Fruit fly (Drosophila melanogaster) whole organism, embryonic: ENCODE data around the gene Tim13.

Experiments
- Aef1 ChIP-seq: fragments of 200-800 bp; sonication (Bioruptor generic); IDR thresholded peaks from 3 replicates; pipeline ENCODE4 v1.3.6; 2022; ENCODE audit warnings: missing biosample characterization, missing genetic modification characterization
- Atf-2 ChIP-seq: fragments of 200-800 bp; sonication (Bioruptor generic); optimal IDR thresholded peaks from 2 replicates; lab custom pipeline; 2016; ENCODE audit warnings: missing biosample characterization, missing genetic modification characterization
- Blimp-1 ChIP-seq: fragments of 200-800 bp; sonication (Bioruptor generic); optimal IDR thresholded peaks from 3 replicates; lab custom pipeline; 2018; ENCODE audit warnings: missing biosample characterization, missing genetic modification characterization, mild to moderate bottlenecking, moderate library complexity, missing genetic modification reagents
- CG11456 ChIP-seq: fragments of 200-800 bp; sonication (Bioruptor generic); IDR thresholded peaks from 3 replicates; pipeline ENCODE4 v1.3.6; 2022; ENCODE audit warnings: missing biosample characterization, missing genetic modification characterization
- CG11504 ChIP-seq: fragments of 200-800 bp; sonication (Bioruptor generic); optimal IDR thresholded peaks from 3 replicates; lab custom pipeline; 2019; ENCODE audit warnings: missing biosample characterization, mild to moderate bottlenecking, missing genetic modification characterization, moderate library complexity
- CG12236 ChIP-seq: fragments of 200-800 bp; sonication (Bioruptor generic); optimal IDR thresholded peaks from 2 replicates; lab custom pipeline; 2016; ENCODE audit warnings: missing biosample characterization, missing genetic modification characterization
- CG12942 ChIP-seq: fragments of 200-800 bp; sonication (Bioruptor generic); optimal IDR thresholded peaks from 3 replicates; lab custom pipeline; 2016; ENCODE audit warnings: missing biosample characterization, missing genetic modification characterization
- CG13123 ChIP-seq: fragments of 200-800 bp; sonication (Bioruptor generic); optimal IDR thresholded peaks from 2 replicates; lab custom pipeline; 2016; ENCODE audit warnings: missing biosample characterization, missing genetic modification characterization
- CG14667 ChIP-seq: fragments of 200-800 bp; sonication (Bioruptor generic); IDR thresholded peaks from 2 replicates; pipeline ENCODE4 v1.3.6; 2022; ENCODE audit warnings: missing biosample characterization, missing genetic modification characterization
- CG16863 ChIP-seq: fragments of 200-800 bp; sonication (Bioruptor generic); optimal IDR thresholded peaks from 3 replicates; lab custom pipeline; 2016; ENCODE audit warnings: missing biosample characterization, missing genetic modification characterization
- CG17359 ChIP-seq: fragments of 200-800 bp; sonication (Bioruptor generic); optimal IDR thresholded peaks from 3 replicates; lab custom pipeline; 2018; ENCODE audit warnings: missing biosample characterization, mild to moderate bottlenecking, missing genetic modification characterization, moderate library complexity
- CG1792 ChIP-seq: fragments of 200-800 bp; sonication (Bioruptor generic); optimal IDR thresholded peaks from 2 replicates; lab custom pipeline; 2016; ENCODE audit warnings: missing biosample characterization, missing genetic modification characterization
- CG33557 ChIP-seq: fragments of 200-800 bp; sonication (Bioruptor generic); optimal IDR thresholded peaks from 2 replicates; lab custom pipeline; 2019; ENCODE audit warnings: missing biosample characterization, mild to moderate bottlenecking, missing genetic modification characterization, moderate library complexity
- CG6854 ChIP-seq: fragments of 200-800 bp; sonication (Bioruptor generic); optimal IDR thresholded peaks from 3 replicates; lab custom pipeline; 2017; ENCODE audit warnings: missing biosample characterization, mild to moderate bottlenecking, missing genetic modification characterization
- CG9727 ChIP-seq: fragments of 200-800 bp; sonication (Bioruptor generic); optimal IDR thresholded peaks from 3 replicates; lab custom pipeline; 2017; ENCODE audit warnings: missing biosample characterization, mild to moderate bottlenecking, missing genetic modification characterization
- Chrac-16 ChIP-seq: fragments of 200-800 bp; sonication (Bioruptor generic); optimal IDR thresholded peaks from 3 replicates; lab custom pipeline; 2016; ENCODE audit warnings: missing biosample characterization, missing genetic modification characterization
- E2f1 ChIP-seq: fragments of 200-800 bp; sonication (Bioruptor generic); IDR thresholded peaks from 2 replicates; pipeline ENCODE4 v1.3.6; 2022; ENCODE audit warnings: missing biosample characterization, missing genetic modification characterization
- Ets65A ChIP-seq: fragments of 200-800 bp; sonication (Bioruptor generic); peaks from one replicate; lab custom pipeline; 2016; ENCODE audit warnings: missing biosample characterization, missing genetic modification characterization
- Fer3 ChIP-seq: fragments of 200-800 bp; sonication (Bioruptor generic); optimal IDR thresholded peaks from 2 replicates; lab custom pipeline; 2018; ENCODE audit warnings: missing biosample characterization, mild to moderate bottlenecking, missing genetic modification characterization, moderate library complexity
- GATAe ChIP-seq: fragments of 200-800 bp; sonication (Bioruptor generic); conservative IDR thresholded peaks from 2 replicates; pipeline ENCODE4 v1.3.6; 2022; ENCODE audit warnings: missing biosample characterization, missing genetic modification characterization
- Hand ChIP-seq: fragments of 200-800 bp; sonication (Bioruptor generic); optimal IDR thresholded peaks from 2 replicates; lab custom pipeline; 2017; ENCODE audit warnings: mild to moderate bottlenecking, missing biosample characterization, missing genetic modification reagents, missing genetic modification characterization
- Hmx ChIP-seq: fragments of 200-800 bp; sonication (Bioruptor generic); optimal IDR thresholded peaks from 2 replicates; lab custom pipeline; 2016; ENCODE audit warnings: missing biosample characterization, missing genetic modification characterization
- Hr51 ChIP-seq, 2 experiments: fragments of 200-800 bp; sonication (Bioruptor generic); optimal IDR thresholded peaks; 2 replicates in 1 of 2; 3 replicates in 1 of 2; lab custom pipeline; 2016 to 2018; ENCODE audit warnings: missing biosample characterization in 2 of 2, missing genetic modification characterization in 2 of 2, mild to moderate bottlenecking in 1 of 2, moderate library complexity in 1 of 2
- Rfx ChIP-seq: fragments of 200-800 bp; sonication (Bioruptor generic); IDR thresholded peaks from 2 replicates; pipeline ENCODE4 v1.3.6; 2022; ENCODE audit warnings: missing biosample characterization, missing genetic modification characterization
- Sin3A ChIP-seq: fragments of >200 bp; optimal IDR thresholded peaks from 2 replicates; lab custom pipeline; 2018
- Sox102F ChIP-seq: fragments of 200-800 bp; sonication (Bioruptor generic); optimal IDR thresholded peaks from 2 replicates; lab custom pipeline; 2018; ENCODE audit warnings: missing biosample characterization, mild to moderate bottlenecking, missing genetic modification characterization, moderate library complexity
- Sry-β ChIP-seq: fragments of 200-800 bp; sonication (Bioruptor generic); optimal IDR thresholded peaks from 2 replicates; lab custom pipeline; 2018; ENCODE audit warnings: missing biosample characterization, mild to moderate bottlenecking, missing genetic modification characterization, moderate library complexity
- Usf ChIP-seq: fragments of 200-800 bp; sonication (Bioruptor generic); optimal IDR thresholded peaks from 2 replicates; lab custom pipeline; 2017; ENCODE audit warnings: missing genotype, missing biosample characterization, missing genetic modification characterization
- amos ChIP-seq: fragments of 200-800 bp; sonication (Bioruptor generic); IDR thresholded peaks from 2 replicates; pipeline ENCODE4 v1.3.6; 2022; ENCODE audit warnings: missing biosample characterization, missing genetic modification characterization; ENCODE audit not compliant: partially characterized antibody
- az2 ChIP-seq: fragments of 200-800 bp; sonication (Bioruptor generic); optimal IDR thresholded peaks from 3 replicates; lab custom pipeline; 2016; ENCODE audit warnings: missing biosample characterization, missing genetic modification characterization
- bcd ChIP-seq: fragments of 200-800 bp; sonication (Bioruptor generic); optimal IDR thresholded peaks from 2 replicates; lab custom pipeline; 2017; ENCODE audit warnings: missing biosample characterization, mild to moderate bottlenecking, missing genetic modification characterization
- dan ChIP-seq: fragments of 200-800 bp; sonication (Bioruptor generic); IDR thresholded peaks from 2 replicates; pipeline ENCODE4 v1.3.6; 2022; ENCODE audit warnings: missing biosample characterization, missing genetic modification characterization
- dimm ChIP-seq: fragments of 200-800 bp; sonication (Bioruptor generic); IDR thresholded peaks from 2 replicates; pipeline ENCODE4 v1.3.6; 2022; ENCODE audit warnings: missing biosample characterization, missing genetic modification characterization
- dmrt11E ChIP-seq: fragments of 200-800 bp; sonication (Bioruptor generic); optimal IDR thresholded peaks from 3 replicates; lab custom pipeline; 2018; ENCODE audit warnings: missing biosample characterization, mild to moderate bottlenecking, missing genetic modification characterization, moderate library complexity
- dmrt99B ChIP-seq: fragments of 200-800 bp; sonication (Bioruptor generic); optimal IDR thresholded peaks from 2 replicates; lab custom pipeline; 2018; ENCODE audit warnings: missing biosample characterization, mild to moderate bottlenecking, missing genetic modification characterization, moderate library complexity
- exex ChIP-seq: fragments of 200-800 bp; sonication (Bioruptor generic); optimal IDR thresholded peaks from 4 replicates; lab custom pipeline; 2018; ENCODE audit warnings: missing biosample characterization, mild to moderate bottlenecking, missing genetic modification characterization, moderate library complexity
- hkb ChIP-seq, 2 experiments: fragments of 200-800 bp in 1 of 2; fragments of >200 bp in 1 of 2; sonication (Bioruptor generic) in 1 of 2; IDR thresholded peaks in 1 of 2; optimal IDR thresholded peaks in 1 of 2; 2 replicates each; pipeline versions ENCODE4 v1.3.6 to Lab custom; 2017 to 2022; ENCODE audit warnings: missing biosample characterization in 1 of 2, missing genetic modification characterization in 1 of 2
- hth ChIP-seq: fragments of >200 bp; optimal IDR thresholded peaks from 2 replicates; lab custom pipeline; 2017; ENCODE audit warnings: inconsistent platforms
- inv ChIP-seq: fragments of 200-800 bp; sonication (Bioruptor generic); IDR thresholded peaks from 2 replicates; pipeline ENCODE4 v1.3.6; 2022; ENCODE audit warnings: missing biosample characterization, missing genetic modification characterization; ENCODE audit not compliant: partially characterized antibody
- mam ChIP-seq: fragments of 200-800 bp; sonication (Bioruptor generic); optimal IDR thresholded peaks from 3 replicates; lab custom pipeline; 2016; ENCODE audit warnings: missing biosample characterization, missing genetic modification characterization
- odd ChIP-seq: fragments of 200-800 bp; sonication (Bioruptor generic); optimal IDR thresholded peaks from 2 replicates; lab custom pipeline; 2017; ENCODE audit warnings: missing biosample characterization, mild to moderate bottlenecking, missing genetic modification characterization
- org-1 ChIP-seq: fragments of 200-800 bp; sonication (Bioruptor generic); optimal IDR thresholded peaks from 2 replicates; lab custom pipeline; 2017; ENCODE audit warnings: missing biosample characterization, missing genetic modification characterization
- phol ChIP-seq: fragments of 200-800 bp; sonication (Bioruptor generic); optimal IDR thresholded peaks from 3 replicates; lab custom pipeline; 2018; ENCODE audit warnings: missing biosample characterization, mild to moderate bottlenecking, missing genetic modification characterization, moderate library complexity
- salm ChIP-seq: fragments of 200-800 bp; sonication (Bioruptor generic); optimal IDR thresholded peaks from 2 replicates; lab custom pipeline; 2018; ENCODE audit warnings: missing biosample characterization, mild to moderate bottlenecking, missing genetic modification characterization
- seq ChIP-seq: fragments of 200-800 bp; sonication (Bioruptor generic); IDR thresholded peaks from 2 replicates; pipeline ENCODE4 v1.3.6; 2022; ENCODE audit warnings: missing biosample characterization, missing genetic modification characterization
- sug ChIP-seq: fragments of 200-800 bp; optimal IDR thresholded peaks from 2 replicates; lab custom pipeline; 2019; ENCODE audit warnings: missing biosample characterization, mild to moderate bottlenecking, missing genetic modification characterization, moderate library complexity
- tio ChIP-seq: fragments of 200-800 bp; sonication (Bioruptor generic); optimal IDR thresholded peaks from 2 replicates; lab custom pipeline; 2017; ENCODE audit warnings: missing biosample characterization, missing genetic modification characterization, inconsistent platforms
- ttk ChIP-seq: fragments of 200-800 bp; sonication (Bioruptor generic); IDR thresholded peaks from 2 replicates; pipeline ENCODE4 v2.1.2; 2022; ENCODE audit warnings: missing biosample characterization, missing genetic modification characterization
- unc-4 ChIP-seq: fragments of 200-800 bp; sonication (Bioruptor generic); IDR thresholded peaks from 2 replicates; pipeline ENCODE4 v1.3.6; 2022; ENCODE audit warnings: missing biosample characterization, missing genetic modification characterization; ENCODE audit not compliant: partially characterized antibody
- vfl ChIP-seq: fragments of 200-800 bp; sonication (Bioruptor generic); optimal IDR thresholded peaks from 2 replicates; lab custom pipeline; 2016; ENCODE audit warnings: missing biosample characterization, missing genetic modification characterization
- vvl ChIP-seq: fragments of 200-800 bp; sonication (Bioruptor generic); IDR thresholded peaks from 2 replicates; pipeline ENCODE4 v1.3.6; 2022; ENCODE audit warnings: missing biosample characterization, missing genetic modification characterization

Tim13 gene

DNA sequence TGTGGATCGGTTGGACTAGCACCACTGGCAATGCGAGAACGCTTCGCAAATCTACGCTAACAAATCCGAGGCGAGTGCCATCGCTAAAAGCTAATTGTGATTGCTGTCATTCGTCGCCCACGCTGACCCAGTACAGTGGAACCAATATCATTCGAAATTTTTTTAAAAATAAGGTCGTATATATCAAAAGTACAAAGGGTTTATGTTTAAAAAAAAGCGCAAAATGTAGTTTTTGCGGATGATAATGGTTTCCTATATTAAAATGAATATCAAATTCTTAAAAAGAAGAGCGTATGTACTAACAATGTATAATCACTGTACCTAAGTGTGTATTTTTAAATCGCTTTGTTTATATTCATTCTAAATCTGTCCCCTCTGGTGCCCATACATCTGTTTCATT lies 11.0 kb upstream of the Tim13 start (continued):
- TF ChIP-seq Usf (GFP tag; lab: Kevin White, UChicago): no peak
- TF ChIP-seq CG16863 (GFP tag; lab: Kevin White, UChicago): peak; percentile 19
- TF ChIP-seq org-1 (GFP tag; lab: Kevin White, UChicago): no peak
- TF ChIP-seq mam (GFP tag; lab: Kevin White, UChicago): peak; percentile 47
- no peak for TF ChIP-seq Hr51 (GFP tag; optimal IDR thresholded peaks at IDR 0.05; lab: Kevin White, UChicago)
- no peak for TF ChIP-seq vfl
- no peak for TF ChIP-seq hth (lab: Kevin White, UChicago)
- TF ChIP-seq Aef1 (GFP tag; lab: Robert Waterston, UW): peak; percentile 39; the same call in 2 of the 3 replicates
- TF ChIP-seq Ets65A (GFP tag; lab: Kevin White, UChicago): no peak
- TF ChIP-seq az2 (GFP tag; lab: Kevin White, UChicago): peak; percentile 26
- TF ChIP-seq vvl: peak; percentile 66; the same call in 1 of the 2 replicates
- TF ChIP-seq exex: no peak
- TF ChIP-seq dmrt11E (tag; lab: Kevin White, UChicago): no peak
- peak; percentile 62; the same call in 1 of the 2 replicates for TF ChIP-seq seq (GFP tag; lab: Robert Waterston, UW)
- no peak for TF ChIP-seq unc-4 (GFP tag; lab: Robert Waterston, UW)
- TF ChIP-seq Chrac-16 (GFP tag; lab: Kevin White, UChicago): peak; percentile 13
- TF ChIP-seq odd (GFP tag; lab: Kevin White, UChicago): no peak
- TF ChIP-seq CG13123 (GFP tag; lab: Kevin White, UChicago): no peak
- no peak for TF ChIP-seq CG14667 (GFP tag; lab: Robert Waterston, UW)
- no peak for TF ChIP-seq Hand
- TF ChIP-seq Sox102F: peak; percentile 74
- peak; percentile 33 for TF ChIP-seq phol (tag; lab: Kevin White, UChicago)
- TF ChIP-seq Rfx (GFP tag; lab: Robert Waterston, UW): peak; percentile 79
- no peak for TF ChIP-seq ttk
- 0 out of 2 replicates have a peak, but pooled peaks have one; percentile 40 for TF ChIP-seq E2f1 (GFP tag; lab: Robert Waterston, UW)
- TF ChIP-seq dimm (GFP tag; lab: Robert Waterston, UW): no peak
- TF ChIP-seq amos (GFP tag; lab: Robert Waterston, UW): no peak
- peak; percentile 49; the same call in 2 of the 3 replicates for TF ChIP-seq CG11456
- TF ChIP-seq Atf-2: no peak
- TF ChIP-seq salm (tag; lab: Kevin White, UChicago): no peak
- no peak for TF ChIP-seq sug (tag; lab: Kevin White, UChicago)
- TF ChIP-seq GATAe (GFP tag; lab: Robert Waterston, UW): no peak
- TF ChIP-seq Sin3A (lab: Kevin White, UChicago): no peak
- TF ChIP-seq CG9727 (GFP tag; lab: Kevin White, UChicago): peak; percentile 3
- no peak for TF ChIP-seq inv (GFP tag; lab: Robert Waterston, UW)
- no peak for TF ChIP-seq Hmx (GFP tag; lab: Kevin White, UChicago)
- TF ChIP-seq tio (GFP tag; lab: Kevin White, UChicago): no peak
- TF ChIP-seq CG33557 (GFP tag; lab: Kevin White, UChicago): no peak
- no peak for TF ChIP-seq CG6854 (GFP tag; lab: Kevin White, UChicago)
- TF ChIP-seq Blimp-1 (GFP tag; lab: Kevin White, UChicago): no peak
- TF ChIP-seq Sry-β (GFP tag; lab: Kevin White, UChicago): no peak
- TF ChIP-seq CG12942 (GFP tag; lab: Kevin White, UChicago): no peak
- TF ChIP-seq bcd: peak; percentile 48
- no peak for TF ChIP-seq dan (GFP tag; lab: Robert Waterston, UW)
- peak; percentile 57 for TF ChIP-seq Fer3 (tag; lab: Kevin White, UChicago)
- no peak for TF ChIP-seq CG17359 (tag; lab: Kevin White, UChicago)
- no peak for TF ChIP-seq CG12236 (GFP tag; lab: Kevin White, UChicago)
- no peak for TF ChIP-seq dmrt99B (tag; lab: Kevin White, UChicago)
- no peak for TF ChIP-seq CG1792
- no peak for TF ChIP-seq hkb (optimal IDR thresholded peaks at IDR 0.05; lab: Kevin White, UChicago)
- TF ChIP-seq hkb (GFP tag; IDR thresholded peaks at IDR 0.05; lab: Robert Waterston, UW): peak; percentile 71
- no peak for TF ChIP-seq CG11504 (tag; lab: Kevin White, UChicago)
